Worm (Caenorhabditis elegans): ENCODE results near the gene rpc-25.

The rpc-25 gene

ce11 chrV:10168870-10169269, 37.5 kb downstream of the rpc-25 start:
- TF ChIP-seq sox-4 (tag; optimal IDR thresholded peaks at IDR 0.05) (no peak), pag-3 (tag; optimal IDR thresholded peaks at IDR 0.05; ENCODE audit: borderline replicate concordance) (no peak), tbx-7 (tag; optimal IDR thresholded peaks at IDR 0.05) (no peak), gmeb-2 (tag; optimal IDR thresholded peaks at IDR 0.05) (no peak), ceh-24 (tag; optimal IDR thresholded peaks at IDR 0.05) (no peak)

DNA sequence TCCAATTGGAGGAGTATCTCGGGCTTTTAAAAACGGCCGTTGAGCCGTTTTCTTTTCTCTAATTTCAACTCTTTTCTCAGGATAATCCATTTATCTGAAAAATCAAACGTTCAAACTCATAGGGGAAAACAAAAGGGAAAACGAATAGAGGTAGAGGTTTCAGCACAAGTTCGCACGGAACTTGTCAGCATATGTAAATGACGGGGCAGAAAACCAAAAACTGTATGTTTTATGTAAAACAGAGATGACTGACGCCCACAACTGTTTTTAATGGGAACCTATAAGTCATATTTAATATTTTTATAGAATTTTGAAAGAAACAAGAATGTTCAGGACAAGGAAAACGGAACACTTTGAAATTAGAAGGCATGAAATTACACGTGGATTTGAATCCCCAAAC, 40.0 kb downstream of the rpc-25 start, which contains the start of gene C51E3.6:
TSS of gene C51E3.6 (minus strand) at position 101 of the 400 bp plus-strand sequence.
- TF ChIP-seq hlh-8 (tag; optimal IDR thresholded peaks at IDR 0.05) (no peak), hlh-15 (tag; optimal IDR thresholded peaks at IDR 0.05) (no peak), K02D7.2 (tag; optimal IDR thresholded peaks at IDR 0.05) (no peak), unc-86 (tag; optimal IDR thresholded peaks at IDR 0.05) (no peak), ceh-24 (tag; optimal IDR thresholded peaks at IDR 0.05) (no peak), fkh-10 (GFP tag; optimal IDR thresholded peaks at IDR 0.05) (no peak), unc-3 (GFP tag; conservative IDR thresholded peaks at IDR 0.05) (no peak), unc-3 (tag; optimal IDR thresholded peaks at IDR 0.05) (no peak), npax-4 (tag; optimal IDR thresholded peaks at IDR 0.05) (no peak), syd-9 (tag; optimal IDR thresholded peaks at IDR 0.05) (no peak), nhr-11 (tag; optimal IDR thresholded peaks at IDR 0.05) (no peak)

- TF ChIP-seq elt-2 (tag; optimal IDR thresholded peaks at IDR 0.05) = peak; percentile 29
- no peak for TF ChIP-seq hlh-6 (tag; optimal IDR thresholded peaks at IDR 0.05)
Observed at ce11 chrV:10160954-10161353, 45.4 kb downstream of the rpc-25 start, which contains the start of gene C51E3.10. Gene C51E3.10, minus strand, starts transcription at chrV:10161134.

- TF ChIP-seq mec-3 (tag; optimal IDR thresholded peaks at IDR 0.05; ENCODE audit: borderline replicate concordance) (no peak), pqm-1 (tag; optimal IDR thresholded peaks at IDR 0.05) (no peak), nhr-232 (tag; optimal IDR thresholded peaks at IDR 0.05) (no peak), K02D7.2 (tag; optimal IDR thresholded peaks at IDR 0.05) (no peak), tbx-2 (tag; optimal IDR thresholded peaks at IDR 0.05) (no peak), ztf-16 (tag; optimal IDR thresholded peaks at IDR 0.05) (no peak), ceh-34 (tag; optimal IDR thresholded peaks at IDR 0.05) (no peak), zip-5 (tag; optimal IDR thresholded peaks at IDR 0.05) (no peak), C38D4.7 (GFP tag; optimal IDR thresholded peaks at IDR 0.05) (no peak), ama-1 (optimal IDR thresholded peaks at IDR 0.05) (no peak), unc-3 (GFP tag; conservative IDR thresholded peaks at IDR 0.05) (no peak), unc-3 (tag; optimal IDR thresholded peaks at IDR 0.05) (no peak), nfya-1 (tag; optimal IDR thresholded peaks at IDR 0.05) (no peak), ceh-30 (tag; optimal IDR thresholded peaks at IDR 0.05) (no peak), ceh-19 (GFP tag; optimal IDR thresholded peaks at IDR 0.05) (no peak), T23F11.4 (GFP tag; optimal IDR thresholded peaks at IDR 0.05) (no peak), pros-1 (tag; optimal IDR thresholded peaks at IDR 0.05) (no peak), fkh-10 (GFP tag; optimal IDR thresholded peaks at IDR 0.05) (no peak), npax-4 (tag; optimal IDR thresholded peaks at IDR 0.05) (no peak), syd-9 (tag; optimal IDR thresholded peaks at IDR 0.05) (no peak)
Observed at ce11 chrV:10159972-10160371, 46.4 kb downstream of the rpc-25 start.

- TF ChIP-seq nhr-11 (tag; optimal IDR thresholded peaks at IDR 0.05) = no peak
Observed at ce11 chrV:10158528-10158927, 47.9 kb downstream of the rpc-25 start, which contains the start of gene srsx-30. Gene srsx-30, plus strand, starts transcription at chrV:10158828.
